Fruit fly (Drosophila melanogaster): ENCODE results near the gene CG15814.
"Not testable (repeated sequence)": the region's sequence is repeated elsewhere in the genome, so short reads cannot be mapped to it uniquely, and the experiment has no call there.

dm6 chrX:17899402-17899801 is 49.3 kb upstream of the CG15814 start, which contains the start of gene Gss2:
- not testable (repeated sequence) for TF ChIP-seq CG9948 (tag; optimal IDR thresholded peaks at IDR 0.05); Pif1B (GFP tag; optimal IDR thresholded peaks at IDR 0.05); CG14655 (GFP tag; optimal IDR thresholded peaks at IDR 0.05)
